Worm (Caenorhabditis elegans) whole organism, L1 larva: ENCODE measurements around the gene cdh-7.

Source experiments
- aly-2 ChIP-seq: fragments of 150-350 bp; optimal IDR thresholded peaks from 2 replicates; lab custom pipeline; 2014; ENCODE audit warnings: missing biosample characterization, missing genetic modification characterization
- efl-1 ChIP-seq, 4 experiments: fragments of 150-350 bp; optimal IDR thresholded peaks in 3 of 4; peaks in 1 of 4; 1 replicate in 1 of 4; 2 replicates in 3 of 4; lab custom pipeline; 2014; ENCODE audit warnings: missing biosample characterization in 2 of 4, missing genetic modification characterization in 2 of 4, missing genetic modification reagents in 2 of 4
- fkh-10 ChIP-seq: sonication (generic microtip); optimal IDR thresholded peaks from 2 replicates; lab custom pipeline; 2017; ENCODE audit warnings: missing biosample characterization, missing genetic modification reagents, missing genetic modification characterization
- mab-9 ChIP-seq: fragments of 200-800 bp; sonication (Bioruptor generic); IDR thresholded peaks from 2 replicates; pipeline ENCODE4 v1.3.6; 2022; ENCODE audit warnings: missing genetic modification reagents, missing genetic modification characterization, missing compliant biosample characterization
- nhr-11 ChIP-seq: fragments of 150-350 bp; optimal IDR thresholded peaks from 2 replicates; lab custom pipeline; 2014; ENCODE audit warnings: missing biosample characterization, missing genetic modification characterization
- nhr-19 ChIP-seq: fragments of 200-800 bp; sonication (Bioruptor generic); conservative IDR thresholded peaks from 2 replicates; pipeline ENCODE4 v1.3.6; 2022; ENCODE audit warnings: missing genetic modification characterization, missing compliant biosample characterization
- nhr-77 ChIP-seq: fragments of 150-350 bp; optimal IDR thresholded peaks from 2 replicates; lab custom pipeline; 2014; ENCODE audit warnings: missing biosample characterization, missing genetic modification characterization
- unc-62 ChIP-seq: fragments of 150-350 bp; optimal IDR thresholded peaks from 2 replicates; lab custom pipeline; 2014; ENCODE audit warnings: missing biosample characterization, missing genetic modification reagents, missing genetic modification characterization
- xbp-1 ChIP-seq: sonication (generic microtip); optimal IDR thresholded peaks from 2 replicates; lab custom pipeline; 2016; ENCODE audit warnings: missing genetic modification characterization, missing compliant biosample characterization
- zip-4 ChIP-seq: fragments of 200-800 bp; sonication (Bioruptor generic); optimal IDR thresholded peaks from 2 replicates; lab custom pipeline; 2018; ENCODE audit warnings: mild to moderate bottlenecking, missing genetic modification characterization, moderate library complexity, missing compliant biosample characterization

ce11 chrII:14812661-14813060 is 30.4 kb upstream of the cdh-7 start:
- TF ChIP-seq aly-2 (tag; lab: Kevin White, UChicago) (no peak), efl-1 (optimal IDR thresholded peaks at IDR 0.05; lab: Kevin White, UChicago) (no peak), efl-1 (GFP tag; optimal IDR thresholded peaks at IDR 0.05 in 1 of 2; lab: Kevin White, UChicago) (peak in 1 of 2 experiments; percentile 93), nhr-77 (no peak), xbp-1 (tag; lab: Kevin White, UChicago) (no peak), unc-62 (GFP tag; lab: Kevin White, UChicago) (no peak), zip-4 (no peak), fkh-10 (GFP tag; lab: Kevin White, UChicago) (no peak), nhr-19 (GFP tag; lab: Robert Waterston, UW) (no peak), mab-9 (GFP tag; lab: Robert Waterston, UW) (no peak), nhr-11 (tag; lab: Kevin White, UChicago) (no peak)
